Fruit fly (Drosophila melanogaster): ENCODE data around the gene cpo.

dm6 chr3R:17968632-17969031 lies 49.0 kb downstream of the cpo start:
- TF ChIP-seq CTCF (optimal IDR thresholded peaks at IDR 0.05) (no peak), CG8478 (optimal IDR thresholded peaks at IDR 0.05) (no peak)
